Fruit fly (Drosophila melanogaster): ENCODE data around the gene Grip71.

Gene Grip71

dm6 chr2L:18705617-18706046 lies 3.0 kb upstream of the Grip71 start, which contains the start of gene Jwa (continued):
- peak; percentile 66 for TF ChIP-seq Usf (GFP tag; optimal IDR thresholded peaks at IDR 0.05)
- peak; percentile 82 for TF ChIP-seq CG10959 (GFP tag; IDR thresholded peaks at IDR 0.05)
- TF ChIP-seq ap (GFP tag; IDR thresholded peaks at IDR 0.05) = peak; percentile 94
- peak; percentile 94 for TF ChIP-seq CG7786 (GFP tag; optimal IDR thresholded peaks at IDR 0.05)
- TF ChIP-seq CG13894 (tag; optimal IDR thresholded peaks at IDR 0.05) = peak; percentile 85
- peak; percentile 86 for TF ChIP-seq CG13123 (GFP tag; optimal IDR thresholded peaks at IDR 0.05)
- peak; percentile 90 for TF ChIP-seq CG3726 (GFP tag; IDR thresholded peaks at IDR 0.05)
- peak; percentile 31 for TF ChIP-seq run (tag; optimal IDR thresholded peaks at IDR 0.05)
- no peak for TF ChIP-seq prd (optimal IDR thresholded peaks at IDR 0.05)
- peak; percentile 95 for TF ChIP-seq prd (GFP tag; IDR thresholded peaks at IDR 0.05)
- peak; percentile 84 for TF ChIP-seq wdn (GFP tag; IDR thresholded peaks at IDR 0.05)
- TF ChIP-seq CG6813 (GFP tag; optimal IDR thresholded peaks at IDR 0.05) = no peak
- no peak for TF ChIP-seq z (GFP tag; IDR thresholded peaks at IDR 0.05)
- no peak for TF ChIP-seq sqz (GFP tag; optimal IDR thresholded peaks at IDR 0.05)
- peak; percentile 85 for TF ChIP-seq CG30020 (tag; optimal IDR thresholded peaks at IDR 0.05)
- TF ChIP-seq gfzf (GFP tag; optimal IDR thresholded peaks at IDR 0.05) = peak; percentile 12
- peak; percentile 78 for TF ChIP-seq Sox100B (GFP tag; optimal IDR thresholded peaks at IDR 0.05)
- TF ChIP-seq CG12942 (GFP tag; optimal IDR thresholded peaks at IDR 0.05) = peak; percentile 98
- TF ChIP-seq Xbp1 (GFP tag; optimal IDR thresholded peaks at IDR 0.05) = peak; percentile 93
- no peak for TF ChIP-seq CG15011 (GFP tag; optimal IDR thresholded peaks at IDR 0.05)
- TF ChIP-seq zen2 (GFP tag; IDR thresholded peaks at IDR 0.05; ENCODE audit: partially characterized antibody) = peak; percentile 98; the same call in 2 of the 3 replicates
- peak; percentile 83 for TF ChIP-seq Mes4 (GFP tag; optimal IDR thresholded peaks at IDR 0.05)
- TF ChIP-seq CG32532 (GFP tag; IDR thresholded peaks at IDR 0.05) = peak; percentile 92
- peak; percentile 84 for TF ChIP-seq psq (GFP tag; optimal IDR thresholded peaks at IDR 0.05)
- TF ChIP-seq C15 (GFP tag; IDR thresholded peaks at IDR 0.05) = peak; percentile 87
- TF ChIP-seq CG18262 (tag; optimal IDR thresholded peaks at IDR 0.05) = peak; percentile 81
- TF ChIP-seq zen (tag; optimal IDR thresholded peaks at IDR 0.05) = peak; percentile 77
- TF ChIP-seq emc (GFP tag; optimal IDR thresholded peaks at IDR 0.05) = peak; percentile 62
- peak; percentile 73 for TF ChIP-seq disco-r (GFP tag; optimal IDR thresholded peaks at IDR 0.05)
- TF ChIP-seq ems (GFP tag; optimal IDR thresholded peaks at IDR 0.05) = peak; percentile 93
- TF ChIP-seq crc (GFP tag; optimal IDR thresholded peaks at IDR 0.05) = peak; percentile 79
- peak; percentile 97 for TF ChIP-seq CG12155 (GFP tag; optimal IDR thresholded peaks at IDR 0.05)
- peak; percentile 94 for TF ChIP-seq grau (tag; optimal IDR thresholded peaks at IDR 0.05)
- peak; percentile 94 for TF ChIP-seq MBD-R2 (GFP tag; IDR thresholded peaks at IDR 0.05)
- peak; percentile 80 for TF ChIP-seq Nf-YB (GFP tag; optimal IDR thresholded peaks at IDR 0.05)
- peak; percentile 87 for TF ChIP-seq CG34376 (GFP tag; optimal IDR thresholded peaks at IDR 0.05)
- TF ChIP-seq bcd (GFP tag; optimal IDR thresholded peaks at IDR 0.05) = peak; percentile 78
- peak; percentile 97 for TF ChIP-seq sens (GFP tag)
- TF ChIP-seq esg (GFP tag; conservative IDR thresholded peaks at IDR 0.05) = peak; percentile 94
- TF ChIP-seq unc-4 (GFP tag; IDR thresholded peaks at IDR 0.05; ENCODE audit: partially characterized antibody) = peak; percentile 99
- TF ChIP-seq CG7963 (GFP tag; IDR thresholded peaks at IDR 0.05; ENCODE audit: partially characterized antibody) = peak; percentile 93
- peak; percentile 76 for TF ChIP-seq Dad (GFP tag; optimal IDR thresholded peaks at IDR 0.05)
- TF ChIP-seq dmrt11E (tag; optimal IDR thresholded peaks at IDR 0.05) = peak; percentile 96
- peak; percentile 94 for TF ChIP-seq B-H2 (GFP tag; optimal IDR thresholded peaks at IDR 0.05)
- peak; percentile 90 for TF ChIP-seq CG43689 (GFP tag; IDR thresholded peaks at IDR 0.05)
- peak; percentile 81 for TF ChIP-seq Vsx1 (GFP tag; optimal IDR thresholded peaks at IDR 0.05)
- TF ChIP-seq CG17359 (tag; optimal IDR thresholded peaks at IDR 0.05) = peak; percentile 78
- peak; percentile 93 for TF ChIP-seq CHES-1-like (GFP tag; optimal IDR thresholded peaks at IDR 0.05)
- TF ChIP-seq kah (GFP tag; optimal IDR thresholded peaks at IDR 0.05) = no peak
- TF ChIP-seq CG7556 (GFP tag; optimal IDR thresholded peaks at IDR 0.05) = peak; percentile 91
- TF ChIP-seq salm (tag; optimal IDR thresholded peaks at IDR 0.05) = peak; percentile 88
